Worm (Caenorhabditis elegans): Measurements from ENCODE around the gene C18H7.12.
A peak's percentile ranks its signal among the peaks of the same experiment; 100 is the strongest.

C18H7.12 gene

DNA sequence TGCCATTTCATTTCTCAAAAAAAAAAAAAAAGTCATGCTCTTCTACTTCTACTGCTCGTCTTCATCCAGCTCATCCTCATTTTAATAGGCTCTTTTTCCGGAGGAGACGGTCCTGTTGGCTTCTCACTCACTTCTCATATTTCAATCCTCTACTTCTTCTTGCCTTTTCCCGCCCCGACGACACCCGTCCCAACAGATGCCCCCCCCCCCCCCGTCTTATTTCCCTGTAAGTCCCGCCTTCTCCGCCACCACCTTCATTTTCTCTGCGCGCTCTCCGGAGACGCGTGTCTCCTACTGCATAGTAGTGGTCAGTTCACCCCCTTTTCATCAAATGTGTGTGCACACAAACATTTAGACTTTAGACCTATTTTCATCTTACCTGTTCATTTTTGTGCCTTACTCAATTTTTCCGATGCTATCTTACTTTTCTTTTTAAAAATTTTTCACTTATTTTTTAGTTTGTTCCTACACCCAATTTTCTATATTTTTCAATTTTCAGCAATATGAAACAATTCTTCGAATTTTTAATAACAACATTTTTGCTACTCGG, 28.8 kb downstream of the C18H7.12 start, which contains the start of gene efn-4:
Gene efn-4, plus strand, starts transcription at position 500 of the 550 bp plus-strand sequence.
- TF ChIP-seq hlh-17 (GFP tag; optimal IDR thresholded peaks at IDR 0.05; ENCODE audit: borderline replicate concordance) = no peak
- TF ChIP-seq hlh-4 (tag; optimal IDR thresholded peaks at IDR 0.05) = no peak
- TF ChIP-seq unc-30 (tag; optimal IDR thresholded peaks at IDR 0.05) = no peak
- TF ChIP-seq alr-1 (tag; optimal IDR thresholded peaks at IDR 0.05; ENCODE audit: borderline replicate concordance) = no peak
- no peak for TF ChIP-seq lin-39 (tag; optimal IDR thresholded peaks at IDR 0.05)
- no peak for TF ChIP-seq aly-2 (tag; optimal IDR thresholded peaks at IDR 0.05)
- TF ChIP-seq elt-3 (tag; optimal IDR thresholded peaks at IDR 0.05) = no peak
- no peak for TF ChIP-seq ceh-8 (GFP tag; optimal IDR thresholded peaks at IDR 0.05)
- no peak for TF ChIP-seq ces-1 (GFP tag; optimal IDR thresholded peaks at IDR 0.05)
- no peak for TF ChIP-seq pax-3 (tag; optimal IDR thresholded peaks at IDR 0.05)
- TF ChIP-seq snu-23 (GFP tag; optimal IDR thresholded peaks at IDR 0.05) = no peak
- no peak for TF ChIP-seq ceh-63 (GFP tag; optimal IDR thresholded peaks at IDR 0.05)
- TF ChIP-seq lir-3 (tag; optimal IDR thresholded peaks at IDR 0.05; ENCODE audit: poor library complexity) = no peak
- no peak for TF ChIP-seq sup-37 (GFP tag; optimal IDR thresholded peaks at IDR 0.05)
- TF ChIP-seq mef-2 (tag; optimal IDR thresholded peaks at IDR 0.05) = no peak
- no peak for TF ChIP-seq fos-1 (tag; optimal IDR thresholded peaks at IDR 0.05)
- TF ChIP-seq C16A3.4 (tag; optimal IDR thresholded peaks at IDR 0.05) = no peak
- TF ChIP-seq unc-98 (GFP tag; IDR thresholded peaks at IDR 0.05) = no peak
- no peak for TF ChIP-seq elt-2 (tag; optimal IDR thresholded peaks at IDR 0.05)
- TF ChIP-seq efl-3 (GFP tag; optimal IDR thresholded peaks at IDR 0.05) = no peak

DNA sequence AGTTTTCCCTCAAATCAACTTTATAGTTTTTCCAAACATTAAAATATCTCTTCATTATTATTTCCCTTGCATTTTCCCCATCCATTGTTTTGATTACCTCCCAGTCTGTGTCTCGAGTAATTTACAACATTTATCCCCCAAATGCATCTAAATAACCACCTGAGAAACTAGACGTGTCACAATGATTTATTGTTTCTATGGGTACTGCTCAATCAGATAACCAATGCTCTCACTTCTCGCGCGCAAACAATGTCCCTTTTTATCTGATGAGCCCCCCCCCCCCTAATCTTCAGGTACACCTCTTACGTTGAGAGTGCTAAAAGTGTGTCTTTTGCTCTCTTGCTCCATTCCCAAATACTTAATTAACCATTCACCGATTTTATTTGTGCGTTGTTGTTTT, 33.6 kb downstream of the C18H7.12 start:
- TF ChIP-seq nhr-20 (tag; optimal IDR thresholded peaks at IDR 0.05) (no peak), nhr-47 (tag; optimal IDR thresholded peaks at IDR 0.05) (no peak), zip-4 (GFP tag; optimal IDR thresholded peaks at IDR 0.05) (no peak)

DNA sequence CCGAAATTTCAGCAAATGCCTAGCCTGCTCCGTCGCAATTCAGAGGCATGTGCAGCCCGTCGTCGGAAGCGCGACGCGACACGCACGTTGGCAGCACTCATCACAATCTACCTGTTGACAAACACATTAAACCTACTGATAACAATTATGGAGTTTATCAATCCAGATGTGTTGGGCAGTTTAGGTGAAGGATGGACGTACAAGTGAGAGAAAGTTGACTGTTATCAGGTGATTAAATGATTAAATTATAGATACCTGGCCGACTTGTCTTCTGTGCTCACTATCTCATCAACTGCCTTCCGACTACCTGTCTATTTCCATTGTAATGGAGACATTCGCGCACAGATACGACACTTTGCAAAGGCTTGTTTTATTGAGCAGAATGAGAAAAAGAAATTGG, 35.7 kb downstream of the C18H7.12 start:
- TF ChIP-seq elt-2 (tag; optimal IDR thresholded peaks at IDR 0.05) (peak; percentile 88), fkh-4 (tag; optimal IDR thresholded peaks at IDR 0.05; ENCODE audit: borderline replicate concordance) (no peak)

DNA sequence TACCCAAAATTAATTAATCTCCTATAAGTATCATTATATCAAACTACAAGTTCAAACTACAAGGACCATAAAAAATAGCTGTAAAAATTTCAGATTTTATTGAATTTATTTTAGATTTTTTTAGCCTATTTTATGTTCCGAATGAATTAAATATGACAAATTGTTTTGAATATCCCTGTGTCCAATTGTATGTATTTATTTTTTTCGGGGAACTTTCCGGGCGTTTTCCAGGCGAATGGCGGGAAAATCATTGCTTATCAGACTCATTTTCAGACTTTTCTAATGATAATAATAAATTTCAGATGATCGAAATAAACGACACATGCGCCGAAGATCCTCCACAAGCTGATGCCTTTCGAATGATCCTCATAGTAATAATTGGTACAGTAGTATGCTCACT, 39.6 kb downstream of the C18H7.12 start, which contains the start of gene F56A11.4:
Gene F56A11.4, plus strand, starts transcription at position 301 of the 400 bp plus-strand sequence.
- TF ChIP-seq lsy-2 (tag; optimal IDR thresholded peaks at IDR 0.05) (no peak), nhr-77 (tag; optimal IDR thresholded peaks at IDR 0.05) (no peak), ceh-8 (GFP tag; optimal IDR thresholded peaks at IDR 0.05) (no peak), skn-1 (tag; optimal IDR thresholded peaks at IDR 0.05) (no peak), ceh-88 (GFP tag; IDR thresholded peaks at IDR 0.05) (no peak)

DNA sequence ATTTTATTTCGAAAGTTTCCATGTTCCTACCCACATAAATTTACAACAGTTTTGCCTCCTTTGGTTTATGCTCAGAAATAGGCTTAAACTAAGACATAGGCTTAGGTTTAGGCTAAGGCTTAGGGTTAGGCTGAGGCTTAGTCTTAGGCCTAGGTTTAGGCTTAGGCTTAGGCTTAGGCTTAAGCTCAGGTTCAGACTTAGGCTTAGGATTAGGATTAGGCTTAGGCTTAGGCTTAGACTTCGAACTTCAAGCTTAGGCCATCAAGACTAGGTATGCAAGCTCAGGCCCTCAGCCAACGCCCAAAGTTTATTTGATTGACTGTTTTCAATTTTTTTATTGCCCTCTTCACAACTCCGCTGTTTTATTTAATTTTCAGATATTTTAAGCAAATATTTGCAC, 41.8 kb downstream of the C18H7.12 start:
- TF ChIP-seq fkh-10 (GFP tag; optimal IDR thresholded peaks at IDR 0.05) (no peak), lin-15B (tag; optimal IDR thresholded peaks at IDR 0.05) (no peak), tlp-1 (tag; optimal IDR thresholded peaks at IDR 0.05) (no peak), sox-4 (tag; optimal IDR thresholded peaks at IDR 0.05) (no peak), lir-3 (tag; optimal IDR thresholded peaks at IDR 0.05; ENCODE audit: poor library complexity) (no peak), lin-13 (GFP tag; optimal IDR thresholded peaks at IDR 0.05) (no peak), pax-3 (tag; optimal IDR thresholded peaks at IDR 0.05) (no peak), sup-37 (GFP tag; optimal IDR thresholded peaks at IDR 0.05) (no peak), fkh-8 (tag; optimal IDR thresholded peaks at IDR 0.05) (no peak), nhr-19 (GFP tag; conservative IDR thresholded peaks at IDR 0.05) (no peak), grh-1 (GFP tag; IDR thresholded peaks at IDR 0.05) (no peak), nhr-76 (tag; optimal IDR thresholded peaks at IDR 0.05) (no peak), ets-5 (GFP tag; IDR thresholded peaks at IDR 0.05) (no peak), ceh-63 (GFP tag; optimal IDR thresholded peaks at IDR 0.05) (no peak), blmp-1 (tag; optimal IDR thresholded peaks at IDR 0.05) (no peak), swsn-7 (tag; optimal IDR thresholded peaks at IDR 0.05) (no peak)
